Fruit fly (Drosophila melanogaster) whole organism, embryonic: ENCODE measurements around the gene CG6000.

ENCODE experiments used
- Ada2b ChIP-seq: fragments of 200-800 bp; sonication (Bioruptor generic); IDR thresholded peaks from 2 replicates; pipeline ENCODE4 v1.3.6; 2022; ENCODE audit warnings: missing biosample characterization, missing genetic modification characterization
- Aef1 ChIP-seq: fragments of 200-800 bp; sonication (Bioruptor generic); IDR thresholded peaks from 3 replicates; pipeline ENCODE4 v1.3.6; 2022; ENCODE audit warnings: missing biosample characterization, missing genetic modification characterization
- Bdp1 ChIP-seq: fragments of 200-800 bp; sonication (Bioruptor generic); optimal IDR thresholded peaks from 3 replicates; lab custom pipeline; 2016; ENCODE audit warnings: missing biosample characterization, missing genetic modification characterization
- Blimp-1 ChIP-seq: fragments of 200-800 bp; sonication (Bioruptor generic); optimal IDR thresholded peaks from 3 replicates; lab custom pipeline; 2018; ENCODE audit warnings: missing biosample characterization, missing genetic modification characterization, mild to moderate bottlenecking, moderate library complexity, missing genetic modification reagents
- CG1024 ChIP-seq: fragments of 200-800 bp; sonication (Bioruptor generic); IDR thresholded peaks from 2 replicates; pipeline ENCODE4 v1.3.6; 2022; ENCODE audit warnings: missing biosample characterization, missing genetic modification characterization
- CG10462 ChIP-seq: fragments of 200-800 bp; sonication (Bioruptor generic); optimal IDR thresholded peaks from 2 replicates; lab custom pipeline; 2016; ENCODE audit warnings: missing biosample characterization, missing genetic modification characterization
- CG10959 ChIP-seq: fragments of 200-800 bp; sonication (Bioruptor generic); IDR thresholded peaks from 2 replicates; pipeline ENCODE4 v1.3.6; 2022; ENCODE audit warnings: missing biosample characterization, missing genetic modification characterization
- CG11247 ChIP-seq: fragments of 200-800 bp; sonication (Bioruptor generic); IDR thresholded peaks from 2 replicates; pipeline ENCODE4 v1.3.6; 2022; ENCODE audit warnings: missing biosample characterization, missing genetic modification characterization
- CG12391 ChIP-seq: fragments of 200-800 bp; sonication (Bioruptor generic); optimal IDR thresholded peaks from 3 replicates; lab custom pipeline; 2018; ENCODE audit warnings: missing biosample characterization, mild to moderate bottlenecking, missing genetic modification characterization, moderate library complexity
- CG12659 ChIP-seq: fragments of 200-800 bp; sonication (Bioruptor generic); optimal IDR thresholded peaks from 3 replicates; lab custom pipeline; 2017; ENCODE audit warnings: mild to moderate bottlenecking, missing biosample characterization, missing genetic modification reagents, missing genetic modification characterization
- CG14965 ChIP-seq: fragments of 200-800 bp; sonication (Bioruptor generic); optimal IDR thresholded peaks from 2 replicates; lab custom pipeline; 2016; ENCODE audit warnings: missing biosample characterization, missing genetic modification characterization, borderline replicate concordance
- CG2116 ChIP-seq: fragments of 200-800 bp; sonication (Bioruptor generic); optimal IDR thresholded peaks from 3 replicates; lab custom pipeline; 2018; ENCODE audit warnings: missing biosample characterization, mild to moderate bottlenecking, missing genetic modification characterization
- CG2120 ChIP-seq: fragments of 200-800 bp; sonication (Bioruptor generic); optimal IDR thresholded peaks from 3 replicates; lab custom pipeline; 2016; ENCODE audit warnings: missing biosample characterization, missing genetic modification characterization
- CG2712 ChIP-seq: fragments of 200-800 bp; optimal IDR thresholded peaks from 3 replicates; lab custom pipeline; 2019; ENCODE audit warnings: missing biosample characterization, mild to moderate bottlenecking, missing genetic modification characterization, moderate library complexity
- CG3281 ChIP-seq: fragments of 200-800 bp; sonication (Bioruptor generic); optimal IDR thresholded peaks from 3 replicates; lab custom pipeline; 2017; ENCODE audit warnings: missing biosample characterization, mild to moderate bottlenecking, missing genetic modification characterization
- CG34422 ChIP-seq: fragments of 200-800 bp; sonication (Bioruptor generic); IDR thresholded peaks from 3 replicates; pipeline ENCODE4 v1.3.6; 2022; ENCODE audit warnings: missing biosample characterization, missing genetic modification characterization
- CG4360 ChIP-seq: fragments of 200-800 bp; sonication (Bioruptor generic); IDR thresholded peaks from 2 replicates; pipeline ENCODE4 v1.3.6; 2022; ENCODE audit warnings: missing biosample characterization, missing genetic modification characterization
- CG6765 ChIP-seq: fragments of 200-800 bp; sonication (Bioruptor generic); optimal IDR thresholded peaks from 3 replicates; lab custom pipeline; 2017; ENCODE audit warnings: missing biosample characterization, mild to moderate bottlenecking, missing genetic modification characterization
- CG7745 ChIP-seq: fragments of 200-800 bp; sonication (Bioruptor generic); optimal IDR thresholded peaks from 2 replicates; lab custom pipeline; 2018; ENCODE audit warnings: missing biosample characterization, mild to moderate bottlenecking, missing genetic modification characterization, moderate library complexity
- CG7928 ChIP-seq: fragments of 200-800 bp; sonication (Bioruptor generic); optimal IDR thresholded peaks from 2 replicates; lab custom pipeline; 2017; ENCODE audit warnings: missing biosample characterization, mild to moderate bottlenecking, missing genetic modification characterization
- CG8388 ChIP-seq: fragments of 200-800 bp; sonication (Bioruptor generic); optimal IDR thresholded peaks from 2 replicates; lab custom pipeline; 2019; ENCODE audit warnings: missing biosample characterization, mild to moderate bottlenecking, missing genetic modification characterization, moderate library complexity
- Jarid2 ChIP-seq: fragments of 200-800 bp; sonication (Bioruptor generic); optimal IDR thresholded peaks from 3 replicates; lab custom pipeline; 2017; ENCODE audit warnings: mild to moderate bottlenecking, missing biosample characterization, missing genetic modification reagents, missing genetic modification characterization
- Mad ChIP-seq: fragments of 200-800 bp; sonication (Bioruptor generic); optimal IDR thresholded peaks from 2 replicates; lab custom pipeline; 2016; ENCODE audit warnings: missing biosample characterization, missing genetic modification characterization
- NFAT ChIP-seq: fragments of 200-800 bp; sonication (Bioruptor generic); IDR thresholded peaks from 2 replicates; pipeline ENCODE4 v1.3.6; 2022; ENCODE audit warnings: missing biosample characterization, missing genetic modification characterization
- NK7.1 ChIP-seq: fragments of 200-800 bp; sonication (Bioruptor generic); optimal IDR thresholded peaks from 3 replicates; lab custom pipeline; 2016; ENCODE audit warnings: missing biosample characterization, missing genetic modification characterization
- Nf-YB ChIP-seq: fragments of 200-800 bp; sonication (Bioruptor generic); optimal IDR thresholded peaks from 3 replicates; lab custom pipeline; 2019; ENCODE audit warnings: missing biosample characterization, mild to moderate bottlenecking, missing genetic modification characterization, moderate library complexity
- Ssrp ChIP-seq: fragments of 200-800 bp; sonication (Bioruptor generic); optimal IDR thresholded peaks from 2 replicates; lab custom pipeline; 2018; ENCODE audit warnings: missing biosample characterization, mild to moderate bottlenecking, missing genetic modification characterization, moderate library complexity
- abd-A ChIP-seq: fragments of 200-800 bp; sonication (Bioruptor generic); optimal IDR thresholded peaks from 3 replicates; lab custom pipeline; 2019; ENCODE audit warnings: missing biosample characterization, mild to moderate bottlenecking, missing genetic modification characterization, moderate library complexity
- cato ChIP-seq: fragments of 200-800 bp; sonication (Bioruptor generic); optimal IDR thresholded peaks from 2 replicates; lab custom pipeline; 2016; ENCODE audit warnings: missing biosample characterization, missing genetic modification characterization, borderline replicate concordance
- ci ChIP-seq: fragments of 200-800 bp; sonication (Bioruptor generic); IDR thresholded peaks from 3 replicates; pipeline ENCODE4 v1.3.6; 2022; ENCODE audit warnings: missing biosample characterization, missing genetic modification characterization
- crc ChIP-seq: fragments of 200-800 bp; sonication (Bioruptor generic); optimal IDR thresholded peaks from 2 replicates; lab custom pipeline; 2016; ENCODE audit warnings: missing biosample characterization, missing genetic modification characterization
- crol ChIP-seq: fragments of 200-800 bp; sonication (Bioruptor generic); IDR thresholded peaks from 2 replicates; pipeline ENCODE4 v1.3.6; 2022; ENCODE audit warnings: missing biosample characterization, missing genetic modification characterization
- dm ChIP-seq: fragments of 200-800 bp; sonication (Bioruptor generic); optimal IDR thresholded peaks from 3 replicates; lab custom pipeline; 2016; ENCODE audit warnings: missing biosample characterization, missing genetic modification characterization
- fd3F ChIP-seq: fragments of 200-800 bp; sonication (Bioruptor generic); optimal IDR thresholded peaks from 2 replicates; lab custom pipeline; 2018; ENCODE audit warnings: missing biosample characterization, mild to moderate bottlenecking, missing genetic modification characterization, moderate library complexity
- jumu ChIP-seq: fragments of 200-800 bp; sonication (Bioruptor generic); optimal IDR thresholded peaks from 3 replicates; lab custom pipeline; 2016; ENCODE audit warnings: missing biosample characterization, missing genetic modification characterization
- odd ChIP-seq: fragments of 200-800 bp; sonication (Bioruptor generic); optimal IDR thresholded peaks from 2 replicates; lab custom pipeline; 2017; ENCODE audit warnings: missing biosample characterization, mild to moderate bottlenecking, missing genetic modification characterization
- org-1 ChIP-seq: fragments of 200-800 bp; sonication (Bioruptor generic); optimal IDR thresholded peaks from 2 replicates; lab custom pipeline; 2017; ENCODE audit warnings: missing biosample characterization, missing genetic modification characterization
- pzg ChIP-seq: fragments of 200-800 bp; sonication (Bioruptor generic); optimal IDR thresholded peaks from 3 replicates; lab custom pipeline; 2018; ENCODE audit warnings: missing biosample characterization, mild to moderate bottlenecking, missing genetic modification characterization, moderate library complexity
- ranshi ChIP-seq: fragments of 200-800 bp; sonication (Bioruptor generic); IDR thresholded peaks from 2 replicates; pipeline ENCODE4 v1.3.6; 2022; ENCODE audit warnings: missing biosample characterization, missing genetic modification characterization
- row ChIP-seq: fragments of 200-800 bp; sonication (Bioruptor generic); IDR thresholded peaks from 3 replicates; pipeline ENCODE4 v1.3.6; 2022; ENCODE audit warnings: missing biosample characterization, missing genetic modification characterization
- sens-2 ChIP-seq: fragments of 200-800 bp; sonication (Bioruptor generic); IDR thresholded peaks from 2 replicates; pipeline ENCODE4 v1.3.6; 2022; ENCODE audit warnings: missing biosample characterization, missing genetic modification characterization
- sob ChIP-seq: fragments of 200-800 bp; sonication (Bioruptor generic); IDR thresholded peaks from 2 replicates; pipeline ENCODE4 v1.3.6; 2022; ENCODE audit warnings: missing biosample characterization, missing genetic modification characterization
- stc ChIP-seq: fragments of 200-800 bp; sonication (Bioruptor generic); IDR thresholded peaks from 2 replicates; pipeline ENCODE4 v1.3.6; 2022; ENCODE audit warnings: missing biosample characterization, missing genetic modification characterization
- sug ChIP-seq: fragments of 200-800 bp; optimal IDR thresholded peaks from 2 replicates; lab custom pipeline; 2019; ENCODE audit warnings: missing biosample characterization, mild to moderate bottlenecking, missing genetic modification characterization, moderate library complexity
- tx ChIP-seq: fragments of 200-800 bp; sonication (Bioruptor generic); optimal IDR thresholded peaks from 2 replicates; lab custom pipeline; 2016; ENCODE audit warnings: missing biosample characterization, missing genetic modification characterization
- vfl ChIP-seq: fragments of 200-800 bp; sonication (Bioruptor generic); optimal IDR thresholded peaks from 2 replicates; lab custom pipeline; 2016; ENCODE audit warnings: missing biosample characterization, missing genetic modification characterization
- vnd ChIP-seq: fragments of 200-800 bp; sonication (Bioruptor generic); IDR thresholded peaks from 3 replicates; pipeline ENCODE4 v1.3.6; 2022; ENCODE audit warnings: missing biosample characterization, missing genetic modification characterization; ENCODE audit not compliant: partially characterized antibody
- wor ChIP-seq: fragments of 200-800 bp; sonication (Bioruptor generic); IDR thresholded peaks from 2 replicates; pipeline ENCODE4 v1.3.6; 2022; ENCODE audit warnings: missing biosample characterization, missing genetic modification characterization

Gene CG6000

DNA sequence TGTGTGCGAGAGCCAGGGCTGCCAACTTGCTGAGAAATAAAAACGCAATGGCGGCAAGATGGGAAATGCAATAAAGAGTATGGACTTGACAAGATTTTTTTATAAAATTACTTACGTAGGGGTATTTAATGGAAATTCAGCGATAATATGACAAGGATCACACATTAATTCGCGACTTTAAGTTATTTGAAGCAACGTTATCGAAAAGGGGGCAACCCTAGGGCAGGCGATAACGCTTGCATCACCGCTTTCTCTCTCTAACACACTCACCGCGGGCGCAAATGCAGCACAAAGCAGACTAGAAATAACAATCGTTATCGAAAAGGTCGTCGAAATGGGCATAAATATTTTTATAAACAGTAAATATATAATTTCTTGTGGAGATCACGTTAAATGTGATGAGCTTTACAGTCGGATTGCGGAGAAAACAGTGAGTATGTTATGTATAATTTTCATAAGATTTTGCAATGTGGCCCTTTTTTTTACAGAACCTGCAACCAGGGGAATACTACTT lies 6.1 kb upstream of the CG6000 start, which contains the start of gene Rox8 (continued):
- TF ChIP-seq CG10462 (GFP tag; lab: Kevin White, UChicago) = peak; percentile 6
- peak; percentile 55 for TF ChIP-seq CG2120 (GFP tag; lab: Kevin White, UChicago)
- TF ChIP-seq NFAT = 0 out of 2 replicates have a peak, but pooled peaks have one; percentile 30
- TF ChIP-seq odd = peak; percentile 31
- TF ChIP-seq CG2116 (GFP tag; lab: Kevin White, UChicago) = peak; percentile 94
- no peak for TF ChIP-seq wor (GFP tag; lab: Robert Waterston, UW)
- TF ChIP-seq CG3281 (GFP tag; lab: Kevin White, UChicago) = peak; percentile 7
- peak; percentile 89 for TF ChIP-seq abd-A (tag; lab: Kevin White, UChicago)
- peak; percentile 22 for TF ChIP-seq Nf-YB
- peak; percentile 36; the same call in 1 of the 3 replicates for TF ChIP-seq CG34422
- no peak for TF ChIP-seq vfl (GFP tag; lab: Kevin White, UChicago)
- no peak for TF ChIP-seq crol (GFP tag; lab: Robert Waterston, UW)
- no peak for TF ChIP-seq Jarid2 (GFP tag; lab: Kevin White, UChicago)

DNA sequence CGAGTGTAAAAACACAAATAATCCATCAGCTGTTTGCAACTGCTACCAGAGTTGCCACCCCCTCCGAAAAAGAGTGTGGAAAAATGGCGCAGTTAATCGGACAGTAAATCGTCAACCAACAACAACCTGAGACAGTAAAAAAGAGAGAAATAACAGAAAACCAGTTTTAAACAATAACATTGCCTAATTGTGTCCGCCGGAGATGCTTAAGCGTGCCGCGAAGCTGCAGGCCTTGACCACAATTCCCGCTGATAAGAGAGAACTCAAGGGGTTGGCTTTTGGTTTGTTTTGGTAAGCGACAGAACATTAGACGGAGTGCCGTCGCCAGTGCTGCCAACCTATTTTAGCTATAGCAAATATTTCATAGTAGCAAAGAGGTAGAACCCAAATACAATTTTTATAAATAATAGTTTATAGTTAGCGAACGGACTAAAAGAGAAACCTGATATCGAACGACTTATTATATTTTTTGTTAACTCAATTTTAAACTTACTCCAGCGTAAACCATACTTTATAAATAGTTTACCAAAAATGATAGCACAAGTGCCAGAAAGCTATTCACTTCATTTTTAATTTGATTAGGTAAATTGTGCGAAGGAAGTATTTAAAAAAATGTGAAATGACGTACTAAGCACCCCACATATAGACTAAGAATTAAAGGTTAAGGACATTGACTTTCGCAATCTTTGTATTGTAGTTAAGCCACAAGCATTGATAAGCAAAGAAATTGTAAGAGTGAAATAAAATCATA lies 3.3 kb upstream of the CG6000 start, which contains the start of the genes Atg6 and Pisd:
Gene Atg6 (minus strand): TSS at position 93 of the 751 bp plus-strand sequence.
Gene Pisd (plus strand): TSS at position 94 of the 751 bp plus-strand sequence.
- no peak for TF ChIP-seq NK7.1 (GFP tag; lab: Kevin White, UChicago)
- peak; percentile 13 for TF ChIP-seq Nf-YB
- TF ChIP-seq ci = no peak
- no peak for TF ChIP-seq sens-2 (GFP tag; lab: Robert Waterston, UW)
- TF ChIP-seq org-1 = no peak
- no peak for TF ChIP-seq CG7745 (tag; lab: Kevin White, UChicago)
- TF ChIP-seq CG12391 (tag; lab: Kevin White, UChicago) = no peak
- TF ChIP-seq Mad (GFP tag; lab: Kevin White, UChicago) = no peak
- no peak for TF ChIP-seq CG14965 (GFP tag; lab: Kevin White, UChicago)
- no peak for TF ChIP-seq stc (GFP tag; lab: Robert Waterston, UW)
- no peak for TF ChIP-seq fd3F (GFP tag; lab: Kevin White, UChicago)
- no peak for TF ChIP-seq Blimp-1
- TF ChIP-seq CG12659 = peak; percentile 36
- TF ChIP-seq Ada2b (GFP tag; lab: Robert Waterston, UW) = no peak
- no peak for TF ChIP-seq crc (GFP tag; lab: Kevin White, UChicago)
- TF ChIP-seq Ssrp (tag; lab: Kevin White, UChicago) = no peak
- no peak for TF ChIP-seq jumu
- no peak for TF ChIP-seq CG10959 (GFP tag; lab: Robert Waterston, UW)
- peak; percentile 10 for TF ChIP-seq dm (GFP tag; lab: Kevin White, UChicago)
- peak; percentile 99 for TF ChIP-seq abd-A (tag; lab: Kevin White, UChicago)
- TF ChIP-seq CG1024 (GFP tag; lab: Robert Waterston, UW) = no peak
- 0 out of 2 replicates have a peak, but pooled peaks have one; percentile 20 for TF ChIP-seq ranshi (GFP tag; lab: Robert Waterston, UW)
- TF ChIP-seq CG7928 (GFP tag; lab: Kevin White, UChicago) = no peak
- peak; percentile 68 for TF ChIP-seq row (GFP tag; lab: Robert Waterston, UW)
- peak; percentile 65 for TF ChIP-seq pzg (GFP tag; lab: Kevin White, UChicago)
- no peak for TF ChIP-seq tx (GFP tag; lab: Kevin White, UChicago)
- peak; percentile 23 for TF ChIP-seq CG8388 (GFP tag; lab: Kevin White, UChicago)
- peak; percentile 82 for TF ChIP-seq CG4360
- peak; percentile 31; the same call in 1 of the 2 replicates for TF ChIP-seq sob (GFP tag; lab: Robert Waterston, UW)
- TF ChIP-seq vnd (GFP tag; lab: Robert Waterston, UW) = 0 out of 3 replicates have a peak, but pooled peaks have one; percentile 1
- no peak for TF ChIP-seq Aef1 (GFP tag; lab: Robert Waterston, UW)
- peak; percentile 47 for TF ChIP-seq CG2712
- TF ChIP-seq sug (tag; lab: Kevin White, UChicago) = peak; percentile 81
- TF ChIP-seq CG6765 (GFP tag; lab: Kevin White, UChicago) = no peak
- no peak for TF ChIP-seq CG11247 (GFP tag; lab: Robert Waterston, UW)
- TF ChIP-seq cato (GFP tag; lab: Kevin White, UChicago) = no peak
- TF ChIP-seq Bdp1 = no peak
